Fruit fly (Drosophila melanogaster) whole organism, prepupa: ENCODE measurements around the gene CG18170.
A peak's percentile ranks its signal among the peaks of the same experiment; 100 is the strongest.

Experiments
- CG10631 ChIP-seq: fragments of 200-800 bp; sonication (Bioruptor generic); optimal IDR thresholded peaks from 2 replicates; lab custom pipeline; 2016; ENCODE audit warnings: missing biosample characterization, missing genetic modification characterization
- CG11902 ChIP-seq: fragments of 200-800 bp; sonication (Bioruptor generic); optimal IDR thresholded peaks from 3 replicates; lab custom pipeline; 2016; ENCODE audit warnings: missing biosample characterization, missing genetic modification characterization
- CG1621 ChIP-seq: fragments of 200-800 bp; sonication (Bioruptor generic); optimal IDR thresholded peaks from 3 replicates; lab custom pipeline; 2018; ENCODE audit warnings: missing biosample characterization, mild to moderate bottlenecking, missing genetic modification characterization
- CG16779 ChIP-seq: fragments of 200-800 bp; sonication (Bioruptor generic); optimal IDR thresholded peaks from 3 replicates; lab custom pipeline; 2017; ENCODE audit warnings: missing biosample characterization, mild to moderate bottlenecking, missing genetic modification characterization
- CG3919 ChIP-seq: fragments of 200-800 bp; sonication (Bioruptor generic); optimal IDR thresholded peaks from 3 replicates; lab custom pipeline; 2016; ENCODE audit warnings: missing biosample characterization, missing genetic modification characterization
- Eip93F ChIP-seq: fragments of 200-800 bp; sonication (Bioruptor generic); optimal IDR thresholded peaks from 2 replicates; lab custom pipeline; 2016; ENCODE audit warnings: missing biosample characterization, mild to moderate bottlenecking, missing genetic modification characterization
- Ets21C ChIP-seq: fragments of 200-800 bp; sonication (Bioruptor generic); optimal IDR thresholded peaks from 3 replicates; lab custom pipeline; 2016; ENCODE audit warnings: missing biosample characterization, missing genetic modification characterization
- Hr39 ChIP-seq: fragments of 200-800 bp; sonication (Bioruptor generic); optimal IDR thresholded peaks from 2 replicates; lab custom pipeline; 2016; ENCODE audit warnings: missing biosample characterization, missing genetic modification characterization
- Lpt ChIP-seq: fragments of 200-800 bp; sonication (Bioruptor generic); optimal IDR thresholded peaks from 3 replicates; lab custom pipeline; 2016; ENCODE audit warnings: missing biosample characterization, missing genetic modification characterization
- Met ChIP-seq: fragments of 200-800 bp; sonication (Bioruptor generic); optimal IDR thresholded peaks from 3 replicates; lab custom pipeline; 2016; ENCODE audit warnings: missing biosample characterization, missing genetic modification characterization
- OdsH ChIP-seq: fragments of 200-800 bp; sonication (Bioruptor generic); optimal IDR thresholded peaks from 3 replicates; lab custom pipeline; 2016; ENCODE audit warnings: missing biosample characterization, missing genetic modification characterization
- Sox102F ChIP-seq: fragments of 200-800 bp; sonication (Bioruptor generic); optimal IDR thresholded peaks from 2 replicates; lab custom pipeline; 2016; ENCODE audit warnings: missing biosample characterization, mild to moderate bottlenecking, missing genetic modification characterization
- esn ChIP-seq: fragments of 200-800 bp; sonication (Bioruptor generic); optimal IDR thresholded peaks from 2 replicates; lab custom pipeline; 2016; ENCODE audit warnings: missing biosample characterization, mild to moderate bottlenecking, missing genetic modification characterization, moderate library complexity
- spab ChIP-seq: fragments of 200-800 bp; sonication (Bioruptor generic); optimal IDR thresholded peaks from 2 replicates; lab custom pipeline; 2017; ENCODE audit warnings: missing biosample characterization, mild to moderate bottlenecking, missing genetic modification characterization, missing genetic modification reagents

- peak; percentile 73 for TF ChIP-seq Lpt (GFP tag; lab: Kevin White, UChicago)
- TF ChIP-seq Met (GFP tag; lab: Kevin White, UChicago) = peak; percentile 57
- peak; percentile 50 for TF ChIP-seq CG1621 (tag; lab: Kevin White, UChicago)
- TF ChIP-seq CG10631 = peak; percentile 69
- TF ChIP-seq CG11902 = peak; percentile 86
- peak; percentile 82 for TF ChIP-seq Hr39 (GFP tag; lab: Kevin White, UChicago)
- TF ChIP-seq Sox102F (GFP tag; lab: Kevin White, UChicago) = peak; percentile 78
- TF ChIP-seq OdsH (GFP tag; lab: Kevin White, UChicago) = peak; percentile 78
- peak; percentile 70 for TF ChIP-seq CG16779 (tag; lab: Kevin White, UChicago)
- peak; percentile 76 for TF ChIP-seq spab
- no peak for TF ChIP-seq Eip93F
- TF ChIP-seq esn (GFP tag; lab: Kevin White, UChicago) = peak; percentile 80
- TF ChIP-seq Ets21C = peak; percentile 63
- TF ChIP-seq CG3919 (GFP tag; lab: Kevin White, UChicago) = peak; percentile 93
Observed at dm6 chr3L:1584781-1585180, 18.0 kb upstream of the CG18170 start.
